Worm (Caenorhabditis elegans) whole organism, late embryonic: Measurements from ENCODE around the gene srw-68.

Source experiments
- C08G9.2 ChIP-seq: sonication (generic microtip); optimal IDR thresholded peaks from 2 replicates; lab custom pipeline; 2016; ENCODE audit warnings: mild to moderate bottlenecking, missing genetic modification characterization, moderate library complexity, missing compliant biosample characterization
- K02D7.2 ChIP-seq: sonication (generic microtip); optimal IDR thresholded peaks from 2 replicates; lab custom pipeline; 2017; ENCODE audit warnings: mild to moderate bottlenecking, missing genetic modification characterization, missing compliant biosample characterization
- K09A11.1 ChIP-seq: sonication (generic microtip); optimal IDR thresholded peaks from 2 replicates; lab custom pipeline; 2017; ENCODE audit warnings: antibody characterized with exemption, mild to moderate bottlenecking, missing genetic modification characterization, missing compliant biosample characterization; ENCODE audit not compliant: insufficient read depth
- Y22D7AL.16 ChIP-seq: sonication (generic microtip); optimal IDR thresholded peaks from 2 replicates; lab custom pipeline; 2016; ENCODE audit warnings: missing genetic modification characterization, missing compliant biosample characterization
- ahr-1 ChIP-seq: sonication (generic microtip); optimal IDR thresholded peaks from 2 replicates; lab custom pipeline; 2016; ENCODE audit warnings: missing genetic modification characterization, missing compliant biosample characterization
- ceh-19 ChIP-seq: fragments of 200-800 bp; sonication (Bioruptor generic); optimal IDR thresholded peaks from 2 replicates; lab custom pipeline; 2018; ENCODE audit warnings: mild to moderate bottlenecking, missing genetic modification characterization, missing compliant biosample characterization
- ceh-22 ChIP-seq: sonication (generic microtip); optimal IDR thresholded peaks from 2 replicates; lab custom pipeline; 2017; ENCODE audit warnings: missing biosample characterization, missing genetic modification characterization
- ceh-24 ChIP-seq: sonication (generic microtip); optimal IDR thresholded peaks from 2 replicates; lab custom pipeline; 2016; ENCODE audit warnings: mild to moderate bottlenecking, missing genetic modification characterization, missing compliant biosample characterization
- ceh-30 ChIP-seq: fragments of 150-350 bp; optimal IDR thresholded peaks from 2 replicates; lab custom pipeline; 2014; ENCODE audit warnings: missing biosample characterization, missing genetic modification characterization
- ceh-34 ChIP-seq: sonication (generic microtip); optimal IDR thresholded peaks from 2 replicates; lab custom pipeline; 2016; ENCODE audit warnings: mild to moderate bottlenecking, missing genetic modification characterization, missing compliant biosample characterization
- ceh-45 ChIP-seq: fragments of 200-800 bp; sonication (Bioruptor generic); IDR thresholded peaks from 2 replicates; pipeline ENCODE4 v1.3.6; 2022; ENCODE audit warnings: missing genetic modification reagents, missing genetic modification characterization, missing compliant biosample characterization
- ceh-6 ChIP-seq: fragments of 200-800 bp; sonication (Bioruptor generic); optimal IDR thresholded peaks from 2 replicates; lab custom pipeline; 2018; ENCODE audit warnings: mild to moderate bottlenecking, missing genetic modification characterization, missing compliant biosample characterization
- ceh-9 ChIP-seq: sonication (generic microtip); optimal IDR thresholded peaks from 2 replicates; lab custom pipeline; 2016; ENCODE audit warnings: mild to moderate bottlenecking, missing genetic modification characterization, inconsistent platforms, missing compliant biosample characterization
- che-1 ChIP-seq: sonication (generic microtip); optimal IDR thresholded peaks from 2 replicates; lab custom pipeline; 2016; ENCODE audit warnings: mild to moderate bottlenecking, missing genetic modification characterization, missing compliant biosample characterization
- elt-4 ChIP-seq: sonication (generic microtip); optimal IDR thresholded peaks from 2 replicates; lab custom pipeline; 2016; ENCODE audit warnings: missing genetic modification characterization, missing compliant biosample characterization
- ets-4 ChIP-seq: sonication (generic microtip); optimal IDR thresholded peaks from 2 replicates; lab custom pipeline; 2016; ENCODE audit warnings: missing genetic modification characterization, missing compliant biosample characterization
- fax-1 ChIP-seq: sonication (generic microtip); optimal IDR thresholded peaks from 2 replicates; lab custom pipeline; 2016; ENCODE audit warnings: missing genotype, missing genetic modification characterization, missing compliant biosample characterization
- fkh-10 ChIP-seq: fragments of 150-350 bp; optimal IDR thresholded peaks from 2 replicates; lab custom pipeline; 2014; ENCODE audit warnings: missing biosample characterization, missing genetic modification reagents, missing genetic modification characterization
- fkh-6 ChIP-seq: sonication (generic microtip); optimal IDR thresholded peaks from 2 replicates; lab custom pipeline; 2016; ENCODE audit warnings: missing genetic modification characterization, missing compliant biosample characterization
- gmeb-2 ChIP-seq: sonication (generic microtip); optimal IDR thresholded peaks from 2 replicates; lab custom pipeline; 2016; ENCODE audit warnings: missing genetic modification characterization, inconsistent platforms, missing compliant biosample characterization
- hlh-30 ChIP-seq: sonication (generic microtip); optimal IDR thresholded peaks from 2 replicates; lab custom pipeline; 2017; ENCODE audit warnings: antibody characterized with exemption, missing genetic modification characterization, missing compliant biosample characterization; ENCODE audit not compliant: insufficient read depth
- hlh-6 ChIP-seq: sonication (generic microtip); optimal IDR thresholded peaks from 2 replicates; lab custom pipeline; 2016; ENCODE audit warnings: missing genotype, missing genetic modification characterization, missing compliant biosample characterization
- lim-6 ChIP-seq: sonication (generic microtip); optimal IDR thresholded peaks from 2 replicates; lab custom pipeline; 2016; ENCODE audit warnings: missing genetic modification characterization, missing compliant biosample characterization
- madf-2 ChIP-seq: sonication (generic microtip); optimal IDR thresholded peaks from 2 replicates; lab custom pipeline; 2017; ENCODE audit warnings: missing genetic modification characterization, missing compliant biosample characterization
- mec-3 ChIP-seq: sonication (generic microtip); optimal IDR thresholded peaks from 2 replicates; lab custom pipeline; 2016; ENCODE audit warnings: borderline replicate concordance, missing genetic modification characterization, missing compliant biosample characterization
- nfya-1 ChIP-seq: sonication (generic microtip); optimal IDR thresholded peaks from 2 replicates; lab custom pipeline; 2017; ENCODE audit warnings: missing genetic modification characterization, mild to moderate bottlenecking, missing compliant biosample characterization, antibody characterized with exemption, moderate library complexity
- nhr-11 ChIP-seq: fragments of 150-350 bp; optimal IDR thresholded peaks from 2 replicates; lab custom pipeline; 2014; ENCODE audit warnings: missing biosample characterization, missing genetic modification characterization
- nhr-232 ChIP-seq: sonication (generic microtip); optimal IDR thresholded peaks from 2 replicates; lab custom pipeline; 2016; ENCODE audit warnings: missing genetic modification characterization, missing compliant biosample characterization
- npax-4 ChIP-seq: sonication (generic microtip); optimal IDR thresholded peaks from 2 replicates; lab custom pipeline; 2016; ENCODE audit warnings: missing genetic modification characterization, missing compliant biosample characterization
- pag-3 ChIP-seq: sonication (generic microtip); optimal IDR thresholded peaks from 2 replicates; lab custom pipeline; 2016; ENCODE audit warnings: missing compliant biosample characterization, missing genetic modification characterization, borderline replicate concordance
- pat-9 ChIP-seq: fragments of 200-800 bp; sonication (Bioruptor generic); optimal IDR thresholded peaks from 2 replicates; lab custom pipeline; 2018; ENCODE audit warnings: mild to moderate bottlenecking, missing genetic modification characterization, moderate library complexity, missing compliant biosample characterization
- pha-2 ChIP-seq: sonication (generic microtip); optimal IDR thresholded peaks from 2 replicates; lab custom pipeline; 2017; ENCODE audit warnings: mild to moderate bottlenecking, missing genetic modification characterization, missing compliant biosample characterization
- pha-4 ChIP-seq: fragments of 150-350 bp; optimal IDR thresholded peaks from 2 replicates; lab custom pipeline; 2018; ENCODE audit warnings: missing biosample characterization, missing genetic modification reagents, missing genetic modification characterization
- pros-1 ChIP-seq: fragments of 150-350 bp; optimal IDR thresholded peaks from 2 replicates; lab custom pipeline; 2014; ENCODE audit warnings: missing biosample characterization, missing genetic modification reagents, missing genetic modification characterization
- ref-2 ChIP-seq: sonication (generic microtip); optimal IDR thresholded peaks from 2 replicates; lab custom pipeline; 2016; ENCODE audit warnings: missing genetic modification characterization, missing compliant biosample characterization
- rnt-1 ChIP-seq: sonication (generic microtip); optimal IDR thresholded peaks from 2 replicates; lab custom pipeline; 2016; ENCODE audit warnings: missing genetic modification characterization, missing compliant biosample characterization
- sox-2 ChIP-seq: fragments of 200-800 bp; sonication (Bioruptor generic); IDR thresholded peaks from 2 replicates; pipeline ENCODE4 v1.3.6; 2022; ENCODE audit warnings: missing genetic modification reagents, missing genetic modification characterization, missing compliant biosample characterization
- tbx-2 ChIP-seq: sonication (generic microtip); optimal IDR thresholded peaks from 2 replicates; lab custom pipeline; 2016; ENCODE audit warnings: missing genetic modification characterization, missing compliant biosample characterization
- unc-3 ChIP-seq, 2 experiments: fragments of 200-800 bp in 1 of 2; sonication (Bioruptor generic) in 1 of 2; sonication (generic microtip) in 1 of 2; conservative IDR thresholded peaks in 1 of 2; optimal IDR thresholded peaks in 1 of 2; 2 replicates each; pipeline versions ENCODE4 v1.3.6 to Lab custom; 2016 to 2022; ENCODE audit warnings: missing compliant biosample characterization in 2 of 2, missing genetic modification characterization in 2 of 2, missing genetic modification reagents in 1 of 2
- unc-42 ChIP-seq: sonication (generic microtip); optimal IDR thresholded peaks from 2 replicates; lab custom pipeline; 2016; ENCODE audit warnings: missing genotype, missing genetic modification characterization, missing compliant biosample characterization
- unc-55 ChIP-seq: sonication (generic microtip); optimal IDR thresholded peaks from 2 replicates; lab custom pipeline; 2017; ENCODE audit warnings: missing biosample characterization, missing genetic modification reagents, missing genetic modification characterization
- zip-5 ChIP-seq: sonication (generic microtip); optimal IDR thresholded peaks from 2 replicates; lab custom pipeline; 2016; ENCODE audit warnings: missing genetic modification characterization, missing compliant biosample characterization

The srw-68 gene

DNA sequence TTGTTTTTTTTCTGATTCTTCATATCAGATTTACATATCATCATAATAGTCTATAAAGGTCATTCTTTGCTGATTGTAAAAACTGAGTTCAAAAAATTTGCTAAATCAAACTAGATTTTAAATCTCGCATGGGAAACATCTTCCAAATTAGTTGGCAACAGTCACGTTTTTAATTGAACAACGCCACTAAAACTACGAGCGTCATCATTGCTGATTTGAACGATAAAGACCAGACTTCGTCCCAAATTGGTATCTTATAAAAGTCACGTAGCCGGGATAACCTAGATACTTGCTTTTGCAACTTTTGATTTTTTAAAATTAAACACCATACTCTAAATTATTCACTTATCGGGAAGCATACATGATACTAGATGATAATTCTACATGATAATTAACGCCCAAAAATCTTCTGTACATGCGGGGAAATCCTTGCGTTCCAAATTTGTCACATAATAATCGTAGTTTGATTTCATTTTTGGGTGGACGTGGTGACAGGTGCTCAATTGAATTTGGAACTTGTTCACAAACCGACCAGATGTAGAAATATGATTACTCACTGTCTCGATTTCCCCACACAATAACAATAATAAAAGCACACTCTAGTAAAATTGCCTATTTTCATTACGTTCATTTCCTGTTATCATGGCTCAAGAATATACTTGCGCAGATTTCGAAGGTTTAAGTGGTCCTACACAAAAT lies 9.3 kb downstream of the srw-68 start, which contains the start of gene srw-67:
Gene srw-67, plus strand, starts transcription at position 643 of the 699 bp plus-strand sequence.
- TF ChIP-seq ceh-34 (tag; lab: Kevin White, UChicago) (no peak), fkh-10 (GFP tag; lab: Kevin White, UChicago) (no peak), ceh-6 (GFP tag; lab: Kevin White, UChicago) (no peak), gmeb-2 (tag; lab: Kevin White, UChicago) (no peak), che-1 (tag; lab: Kevin White, UChicago) (no peak), unc-55 (GFP tag; lab: Kevin White, UChicago) (no peak), fkh-6 (tag; lab: Kevin White, UChicago) (no peak), pag-3 (tag; lab: Kevin White, UChicago) (no peak), rnt-1 (tag; lab: Kevin White, UChicago) (no peak), nhr-232 (no peak), nfya-1 (no peak), K02D7.2 (tag; lab: Kevin White, UChicago) (no peak), elt-4 (tag; lab: Kevin White, UChicago) (no peak), madf-2 (tag; lab: Kevin White, UChicago) (no peak), tbx-2 (tag; lab: Kevin White, UChicago) (no peak), Y22D7AL.16 (tag; lab: Kevin White, UChicago) (no peak), fax-1 (tag; lab: Kevin White, UChicago) (no peak), pat-9 (tag; lab: Kevin White, UChicago) (no peak), ceh-22 (tag; lab: Kevin White, UChicago) (no peak), pha-4 (tag; lab: Kevin White, UChicago) (no peak)

DNA sequence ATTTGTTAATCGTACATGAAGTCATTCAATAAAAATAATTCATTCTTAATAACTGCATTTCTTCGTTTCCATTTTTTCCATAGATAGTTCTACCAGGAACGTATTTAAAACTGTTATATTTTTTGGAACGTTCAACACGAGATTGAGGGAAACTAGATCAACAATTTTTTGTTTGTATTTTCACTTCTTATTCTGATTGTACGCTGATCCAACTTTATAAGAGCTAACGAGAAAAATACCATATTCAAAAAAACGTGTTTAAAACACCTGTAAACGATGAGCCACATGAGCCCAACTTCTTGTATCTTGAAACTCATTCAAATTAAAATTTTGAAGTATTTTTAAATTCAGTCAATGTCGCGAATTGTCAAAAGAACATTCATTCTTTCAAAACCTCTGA lies 9.9 kb downstream of the srw-68 start:
- TF ChIP-seq fkh-6 (tag; lab: Kevin White, UChicago) (no peak), ceh-45 (GFP tag; lab: Robert Waterston, UW) (no peak), tbx-2 (tag; lab: Kevin White, UChicago) (no peak), hlh-30 (tag; lab: Kevin White, UChicago) (no peak), pros-1 (tag; lab: Kevin White, UChicago) (no peak), ceh-30 (tag; lab: Kevin White, UChicago) (no peak), unc-3 (GFP tag; conservative IDR thresholded peaks at IDR 0.05; lab: Robert Waterston, UW) (no peak), unc-3 (tag; optimal IDR thresholded peaks at IDR 0.05; lab: Kevin White, UChicago) (no peak), nfya-1 (no peak), pha-4 (tag; lab: Kevin White, UChicago) (no peak), K09A11.1 (tag; lab: Kevin White, UChicago) (no peak), npax-4 (tag; lab: Kevin White, UChicago) (no peak), pha-2 (tag; lab: Kevin White, UChicago) (no peak), ceh-19 (GFP tag; lab: Kevin White, UChicago) (no peak), fkh-10 (GFP tag; lab: Kevin White, UChicago) (no peak), ets-4 (tag; lab: Kevin White, UChicago) (no peak), ceh-24 (tag; lab: Kevin White, UChicago) (no peak), gmeb-2 (tag; lab: Kevin White, UChicago) (no peak)

DNA sequence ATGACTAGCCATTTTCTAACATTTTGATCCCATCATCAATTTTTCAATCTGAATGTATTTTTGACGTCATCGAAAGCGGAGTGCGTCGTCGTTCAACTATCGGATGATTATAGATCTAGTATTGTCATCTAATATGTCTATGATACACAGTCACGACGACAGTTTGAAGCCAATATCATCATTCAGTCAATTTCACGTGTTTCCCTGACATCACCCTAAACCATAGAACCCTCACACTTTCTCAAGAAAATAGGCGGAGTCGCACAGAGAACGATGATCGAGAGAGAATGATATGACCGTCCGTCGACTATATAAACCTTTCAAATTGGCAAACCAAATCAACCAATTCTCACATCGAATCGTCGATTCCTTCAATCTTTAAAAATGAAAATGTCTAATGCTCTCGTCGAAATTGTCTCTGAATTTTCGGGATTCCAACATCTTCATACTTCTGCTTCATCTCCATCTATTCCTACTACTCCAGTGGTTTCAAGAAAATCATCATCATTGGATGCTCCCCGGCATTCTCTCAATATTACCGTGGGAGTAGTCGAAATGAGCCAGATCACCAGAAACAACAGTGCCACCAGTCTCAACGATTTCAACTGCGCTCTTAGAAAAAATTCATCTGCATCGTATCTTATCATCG lies 10.6 kb downstream of the srw-68 start, which contains the start of gene F18E3.13:
Gene F18E3.13, plus strand, starts transcription at position 385 of the 649 bp plus-strand sequence.
- TF ChIP-seq C08G9.2 (no peak), sox-2 (GFP tag; lab: Robert Waterston, UW) (no peak), unc-42 (tag; lab: Kevin White, UChicago) (no peak), nhr-232 (no peak), nhr-11 (no peak), ceh-9 (tag; lab: Kevin White, UChicago) (no peak), lim-6 (tag; lab: Kevin White, UChicago) (no peak), hlh-30 (tag; lab: Kevin White, UChicago) (no peak), ref-2 (no peak), pha-2 (tag; lab: Kevin White, UChicago) (no peak), tbx-2 (tag; lab: Kevin White, UChicago) (no peak), mec-3 (tag; lab: Kevin White, UChicago) (no peak), hlh-6 (tag; lab: Kevin White, UChicago) (no peak), ahr-1 (no peak), K09A11.1 (tag; lab: Kevin White, UChicago) (no peak), zip-5 (no peak), fkh-6 (tag; lab: Kevin White, UChicago) (no peak)
- TF ChIP-seq, all 69 proteins: peak for 0
